Worm (Caenorhabditis elegans): ENCODE data around the gene str-209.

The str-209 gene

ce11 chrV:4964671-4965420, 16.1 kb downstream of the str-209 start (continued):
- TF ChIP-seq mes-2 (tag; optimal IDR thresholded peaks at IDR 0.05; ENCODE audit: poor library complexity, severe bottlenecking) (peak; percentile 42), F44E2.7 (GFP tag; IDR thresholded peaks at IDR 0.05) (no peak), spr-3 (GFP tag; optimal IDR thresholded peaks at IDR 0.05) (no peak), pqm-1 (tag; optimal IDR thresholded peaks at IDR 0.05) (peak; percentile 84), attf-4 (tag; optimal IDR thresholded peaks at IDR 0.05) (no peak), T20F7.1 (GFP tag; optimal IDR thresholded peaks at IDR 0.05) (peak; percentile 26), aly-2 (tag; optimal IDR thresholded peaks at IDR 0.05) (no peak), zip-2 (tag; optimal IDR thresholded peaks at IDR 0.05) (no peak), zag-1 (tag; optimal IDR thresholded peaks at IDR 0.05) (no peak), nhr-28 (tag; optimal IDR thresholded peaks at IDR 0.05) (peak; percentile 18), nhr-25 (tag; optimal IDR thresholded peaks at IDR 0.05; ENCODE audit: borderline replicate concordance, insufficient read depth) (no peak), mxl-3 (GFP tag; optimal IDR thresholded peaks at IDR 0.05) (no peak), php-3 (GFP tag; IDR thresholded peaks at IDR 0.05) (no peak), cey-2 (tag; optimal IDR thresholded peaks at IDR 0.05; ENCODE audit: borderline replicate concordance, insufficient read depth) (peak; percentile 36), daf-16 (GFP tag; optimal IDR thresholded peaks at IDR 0.05) (peak in 1 of 2 experiments; percentile 88), daf-16 (tag; optimal IDR thresholded peaks at IDR 0.05) (peak; percentile 94), hlh-11 (tag; optimal IDR thresholded peaks at IDR 0.05) (peak; percentile 33)

- TF ChIP-seq F49E8.2 (tag; optimal IDR thresholded peaks at IDR 0.05; ENCODE audit: borderline replicate concordance), result no peak
- TF ChIP-seq nhr-28 (tag; optimal IDR thresholded peaks at IDR 0.05), result peak; percentile 24
These were observed 17.1 kb downstream of the str-209 start for ce11 chrV:4965790-4966189.

ce11 chrV:4967238-4967637, 18.5 kb downstream of the str-209 start:
- TF ChIP-seq fos-1 (tag; optimal IDR thresholded peaks at IDR 0.05) (no peak), ztf-7 (tag; optimal IDR thresholded peaks at IDR 0.05) (no peak), nhr-237 (tag; optimal IDR thresholded peaks at IDR 0.05) (no peak), arid-1 (GFP tag; conservative IDR thresholded peaks at IDR 0.05) (no peak), set-16 (GFP tag; IDR thresholded peaks at IDR 0.05) (no peak), hif-1 (tag; optimal IDR thresholded peaks at IDR 0.05) (no peak)

- no peak for TF ChIP-seq T20F7.1 (GFP tag; optimal IDR thresholded peaks at IDR 0.05)
- TF ChIP-seq dmd-6 (GFP tag; IDR thresholded peaks at IDR 0.05), result peak; percentile 17; the same call in 1 of the 2 replicates
- TF ChIP-seq zip-2 (tag; optimal IDR thresholded peaks at IDR 0.05), result no peak
- TF ChIP-seq aha-1 (tag), result no peak
- no peak for TF ChIP-seq nhr-41 (GFP tag; IDR thresholded peaks at IDR 0.05)
- TF ChIP-seq unc-62 (GFP tag; optimal IDR thresholded peaks at IDR 0.05 in 1 of 2), result peak in 1 of 2 experiments; percentile 13
- no peak for TF ChIP-seq unc-62 (tag; optimal IDR thresholded peaks at IDR 0.05)
- no peak for TF ChIP-seq mes-2 (tag; optimal IDR thresholded peaks at IDR 0.05; ENCODE audit: poor library complexity, severe bottlenecking)
- TF ChIP-seq nhr-111 (GFP tag; optimal IDR thresholded peaks at IDR 0.05), result no peak
- TF ChIP-seq cey-2 (tag; optimal IDR thresholded peaks at IDR 0.05; ENCODE audit: borderline replicate concordance, insufficient read depth), result no peak
- TF ChIP-seq dve-1 (tag; optimal IDR thresholded peaks at IDR 0.05; ENCODE audit: insufficient read depth), result peak; percentile 27
- TF ChIP-seq tra-1 (GFP tag; IDR thresholded peaks at IDR 0.05), result no peak
- TF ChIP-seq snpc-4 (tag; optimal IDR thresholded peaks at IDR 0.05), result no peak
- no peak for TF ChIP-seq pqm-1 (tag; optimal IDR thresholded peaks at IDR 0.05)
These were observed 20.0 kb downstream of the str-209 start for ce11 chrV:4968775-4969174.

- TF ChIP-seq nhr-41 (GFP tag; IDR thresholded peaks at IDR 0.05), result no peak
- no peak for TF ChIP-seq zag-1 (tag; optimal IDR thresholded peaks at IDR 0.05)
- peak; percentile 13 for TF ChIP-seq dve-1 (tag; optimal IDR thresholded peaks at IDR 0.05; ENCODE audit: insufficient read depth)
- no peak for TF ChIP-seq nhr-6 (tag; optimal IDR thresholded peaks at IDR 0.05)
- peak; percentile 11 for TF ChIP-seq nhr-11 (tag; optimal IDR thresholded peaks at IDR 0.05)
- no peak for TF ChIP-seq daf-16 (GFP tag; optimal IDR thresholded peaks at IDR 0.05)
- peak; percentile 61 for TF ChIP-seq daf-16 (tag; optimal IDR thresholded peaks at IDR 0.05)
- TF ChIP-seq nhr-28 (tag; optimal IDR thresholded peaks at IDR 0.05), result peak; percentile 48
- peak in 1 of 2 experiments; percentile 33 for TF ChIP-seq unc-62 (GFP tag; optimal IDR thresholded peaks at IDR 0.05 in 1 of 2)
- TF ChIP-seq unc-62 (tag; optimal IDR thresholded peaks at IDR 0.05), result no peak
These were observed 20.8 kb downstream of the str-209 start for ce11 chrV:4969503-4969902.
